Fruit fly (Drosophila melanogaster) whole organism, wandering third instar larva: ENCODE measurements around the gene tll.

ENCODE experiments used
- Abd-B ChIP-seq: fragments of >200 bp; optimal IDR thresholded peaks from 2 replicates; lab custom pipeline; 2017; ENCODE audit warnings: missing biosample characterization, missing genetic modification characterization
- CG32264 ChIP-seq: fragments of 200-800 bp; sonication (Bioruptor generic); optimal IDR thresholded peaks from 2 replicates; lab custom pipeline; 2016; ENCODE audit warnings: missing biosample characterization, missing genetic modification characterization
- HLH106 ChIP-seq: fragments of 200-800 bp; optimal IDR thresholded peaks from 3 replicates; lab custom pipeline; 2019; ENCODE audit warnings: missing biosample characterization, mild to moderate bottlenecking, missing genetic modification characterization, moderate library complexity
- Jra ChIP-seq: sonication (Bioruptor generic); optimal IDR thresholded peaks from 2 replicates; lab custom pipeline; 2016; ENCODE audit warnings: missing biosample characterization, missing genetic modification characterization
- Myc ChIP-seq: fragments of >200 bp; optimal IDR thresholded peaks from 2 replicates; lab custom pipeline; 2017
- Sp1 ChIP-seq: fragments of 200-800 bp; sonication (Bioruptor generic); optimal IDR thresholded peaks from 3 replicates; lab custom pipeline; 2019; ENCODE audit warnings: missing biosample characterization, mild to moderate bottlenecking, missing genetic modification characterization, moderate library complexity
- dl ChIP-seq, 2 experiments: fragments of 175-275, 200-275 bp in 1 of 2; fragments of 200-275 bp in 1 of 2; sonication (Bioruptor generic); optimal IDR thresholded peaks; lab custom pipeline; 2018; ENCODE audit warnings: mild to moderate bottlenecking in 2 of 2, missing biosample characterization in 2 of 2, missing genetic modification characterization in 2 of 2, moderate library complexity in 2 of 2; ENCODE audit not compliant: partially characterized antibody in 2 of 2, insufficient read depth in 1 of 2
- fru ChIP-seq: fragments of 200-800 bp; sonication (Bioruptor generic); optimal IDR thresholded peaks from 3 replicates; lab custom pipeline; 2016; ENCODE audit warnings: missing biosample characterization, mild to moderate bottlenecking, missing genetic modification characterization
- jim ChIP-seq: fragments of 175-275, 200-325 bp; sonication (Bioruptor generic); optimal IDR thresholded peaks from 2 replicates; lab custom pipeline; 2016; ENCODE audit warnings: missing biosample characterization, mild to moderate bottlenecking, missing genetic modification characterization
- psq ChIP-seq: fragments of 200-800 bp; sonication (Bioruptor generic); optimal IDR thresholded peaks from 3 replicates; lab custom pipeline; 2017; ENCODE audit warnings: missing biosample characterization, mild to moderate bottlenecking, missing genetic modification characterization, moderate library complexity
- sage ChIP-seq: fragments of 200-800 bp; sonication (Bioruptor generic); optimal IDR thresholded peaks from 2 replicates; lab custom pipeline; 2016; ENCODE audit warnings: missing biosample characterization, mild to moderate bottlenecking, missing genetic modification characterization
- usp ChIP-seq: fragments of >200 bp; optimal IDR thresholded peaks from 2 replicates; lab custom pipeline; 2017; ENCODE audit warnings: missing biosample characterization, missing genetic modification characterization

DNA sequence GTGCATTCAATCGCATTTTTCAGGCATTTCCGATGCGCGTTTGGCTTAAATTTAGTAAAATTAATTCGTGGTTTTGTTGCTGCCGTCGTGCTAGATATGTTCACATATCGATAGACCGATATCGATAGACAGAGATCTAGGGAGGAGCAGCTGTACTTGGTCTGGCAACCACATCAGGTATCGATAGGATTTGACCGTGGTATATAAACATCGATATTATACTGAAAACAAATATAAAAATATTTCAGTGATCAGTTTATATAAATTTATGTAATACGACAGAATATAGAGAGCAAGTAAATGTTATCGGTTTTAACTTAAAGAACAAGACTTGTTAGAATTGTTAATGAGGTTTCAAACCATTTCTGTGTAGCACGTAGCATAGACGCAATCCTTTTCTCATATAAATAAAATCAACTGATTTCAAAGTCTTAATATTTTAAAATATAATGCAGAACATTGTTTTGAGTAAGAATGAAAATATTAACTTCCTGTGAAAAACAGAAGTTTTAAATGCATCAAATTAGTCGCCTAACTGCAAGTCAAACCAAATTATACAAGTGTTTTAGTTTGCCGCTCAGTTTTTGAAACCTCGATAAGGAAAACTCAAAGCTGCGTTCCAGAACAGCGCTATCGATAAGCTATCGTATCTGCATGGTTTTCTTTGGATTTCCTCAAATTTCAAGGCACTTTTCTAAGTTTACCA is 45.5 kb upstream of the tll start, which contains the start of the genes wts and dj-1beta:
- TF ChIP-seq usp (GFP tag; lab: Kevin White, UChicago) (no peak), sage (no peak), Sp1 (GFP tag; lab: Kevin White, UChicago) (no peak), psq (no peak), CG32264 (GFP tag; lab: Kevin White, UChicago) (no peak), Jra (GFP tag; lab: Kevin White, UChicago) (no peak), fru (no peak), Abd-B (GFP tag; lab: Kevin White, UChicago) (no peak), dl (GFP tag; optimal IDR thresholded peaks at IDR 0.05; lab: Kevin White, UChicago; ENCODE audit: insufficient read depth in 1 of 2, partially characterized antibody in 2 of 2) (no peak), Myc (no peak), HLH106 (tag; lab: Kevin White, UChicago) (no peak), jim (no peak)
